Fruit fly (Drosophila melanogaster) whole organism, prepupa: ENCODE results near the gene CG14662.

Source experiments
- Blimp-1 ChIP-seq: fragments of 200-800 bp; sonication (Bioruptor generic); optimal IDR thresholded peaks from 3 replicates; lab custom pipeline; 2017; ENCODE audit warnings: missing biosample characterization, missing genetic modification characterization, mild to moderate bottlenecking, moderate library complexity, missing genetic modification reagents
- CG10669 ChIP-seq: fragments of 200-800 bp; sonication (Bioruptor generic); optimal IDR thresholded peaks from 3 replicates; lab custom pipeline; 2018; ENCODE audit warnings: missing biosample characterization, mild to moderate bottlenecking, missing genetic modification characterization, moderate library complexity
- CG11294 ChIP-seq: fragments of 200-800 bp; sonication (Bioruptor generic); IDR thresholded peaks from 2 replicates; pipeline ENCODE4 v1.3.6; 2022; ENCODE audit warnings: missing biosample characterization, missing genetic modification characterization
- CG11902 ChIP-seq: fragments of 200-800 bp; sonication (Bioruptor generic); optimal IDR thresholded peaks from 3 replicates; lab custom pipeline; 2016; ENCODE audit warnings: missing biosample characterization, missing genetic modification characterization
- CG15336 ChIP-seq: fragments of 200-800 bp; sonication (Bioruptor generic); IDR thresholded peaks from 2 replicates; pipeline ENCODE4 v1.3.6; 2022; ENCODE audit warnings: missing biosample characterization, missing genetic modification characterization
- CG1621 ChIP-seq: fragments of 200-800 bp; sonication (Bioruptor generic); optimal IDR thresholded peaks from 3 replicates; lab custom pipeline; 2018; ENCODE audit warnings: missing biosample characterization, mild to moderate bottlenecking, missing genetic modification characterization
- CG16779 ChIP-seq: fragments of 200-800 bp; sonication (Bioruptor generic); optimal IDR thresholded peaks from 3 replicates; lab custom pipeline; 2017; ENCODE audit warnings: missing biosample characterization, mild to moderate bottlenecking, missing genetic modification characterization
- CG31627 ChIP-seq: fragments of 200-800 bp; sonication (Bioruptor generic); optimal IDR thresholded peaks from 3 replicates; lab custom pipeline; 2016; ENCODE audit warnings: missing biosample characterization, missing genetic modification characterization
- CG34406 ChIP-seq: fragments of 200-800 bp; sonication (Bioruptor generic); optimal IDR thresholded peaks from 3 replicates; lab custom pipeline; 2016; ENCODE audit warnings: missing biosample characterization, missing genetic modification characterization
- CG3919 ChIP-seq: fragments of 200-800 bp; sonication (Bioruptor generic); optimal IDR thresholded peaks from 3 replicates; lab custom pipeline; 2016; ENCODE audit warnings: missing biosample characterization, missing genetic modification characterization
- CG6163 ChIP-seq: fragments of 200-800 bp; sonication (Bioruptor generic); IDR thresholded peaks from 3 replicates; pipeline ENCODE4 v1.3.6; 2022; ENCODE audit warnings: missing biosample characterization, missing genetic modification characterization
- CG6276 ChIP-seq: fragments of 200-800 bp; sonication (Bioruptor generic); optimal IDR thresholded peaks from 2 replicates; lab custom pipeline; 2017; ENCODE audit warnings: missing biosample characterization, mild to moderate bottlenecking, missing genetic modification characterization
- CG7368 ChIP-seq: fragments of 200-800 bp; sonication (Bioruptor generic); optimal IDR thresholded peaks from 3 replicates; lab custom pipeline; 2016; ENCODE audit warnings: missing biosample characterization, missing genetic modification characterization
- CG8119 ChIP-seq: fragments of 200-800 bp; sonication (Bioruptor generic); IDR thresholded peaks from 3 replicates; pipeline ENCODE4 v1.3.6; 2022; ENCODE audit warnings: missing biosample characterization, missing genetic modification characterization
- CG8319 ChIP-seq: fragments of 200-800 bp; sonication (Bioruptor generic); optimal IDR thresholded peaks from 3 replicates; lab custom pipeline; 2016; ENCODE audit warnings: missing biosample characterization, missing genetic modification characterization
- CG8632 ChIP-seq: fragments of 200-800 bp; sonication (Bioruptor generic); optimal IDR thresholded peaks from 3 replicates; lab custom pipeline; 2016; ENCODE audit warnings: missing biosample characterization, missing genetic modification characterization
- CG9139 ChIP-seq: fragments of 200-800 bp; sonication (Bioruptor generic); optimal IDR thresholded peaks from 3 replicates; lab custom pipeline; 2017; ENCODE audit warnings: missing biosample characterization, mild to moderate bottlenecking, missing genetic modification characterization
- Eip75B ChIP-seq: fragments of 200-800 bp; sonication (Bioruptor generic); optimal IDR thresholded peaks from 3 replicates; lab custom pipeline; 2016; ENCODE audit warnings: missing biosample characterization, missing genetic modification characterization
- Eip78C ChIP-seq: fragments of 200-800 bp; sonication (Bioruptor generic); peaks from one replicate; lab custom pipeline; 2016; ENCODE audit warnings: missing biosample characterization, missing genetic modification characterization
- Eip93F ChIP-seq: fragments of 200-800 bp; sonication (Bioruptor generic); optimal IDR thresholded peaks from 2 replicates; lab custom pipeline; 2016; ENCODE audit warnings: missing biosample characterization, mild to moderate bottlenecking, missing genetic modification characterization
- Gug ChIP-seq: fragments of 200-800 bp; sonication (Bioruptor generic); IDR thresholded peaks from 2 replicates; pipeline ENCODE4 v1.3.6; 2022; ENCODE audit warnings: missing biosample characterization, missing genetic modification characterization
- Hr39 ChIP-seq: fragments of 200-800 bp; sonication (Bioruptor generic); optimal IDR thresholded peaks from 2 replicates; lab custom pipeline; 2016; ENCODE audit warnings: missing biosample characterization, missing genetic modification characterization
- Hr4 ChIP-seq: fragments of 200-800 bp; sonication (Bioruptor generic); optimal IDR thresholded peaks from 3 replicates; lab custom pipeline; 2016; ENCODE audit warnings: missing biosample characterization, missing genetic modification characterization
- Lpt ChIP-seq: fragments of 200-800 bp; sonication (Bioruptor generic); optimal IDR thresholded peaks from 3 replicates; lab custom pipeline; 2016; ENCODE audit warnings: missing biosample characterization, missing genetic modification characterization
- Met ChIP-seq: fragments of 200-800 bp; sonication (Bioruptor generic); optimal IDR thresholded peaks from 3 replicates; lab custom pipeline; 2016; ENCODE audit warnings: missing biosample characterization, missing genetic modification characterization
- OdsH ChIP-seq: fragments of 200-800 bp; sonication (Bioruptor generic); optimal IDR thresholded peaks from 3 replicates; lab custom pipeline; 2016; ENCODE audit warnings: missing biosample characterization, missing genetic modification characterization
- Sox14 ChIP-seq: fragments of 200-800 bp; sonication (Bioruptor generic); optimal IDR thresholded peaks from 3 replicates; lab custom pipeline; 2016; ENCODE audit warnings: missing biosample characterization, missing genetic modification characterization
- cyc ChIP-seq: fragments of 200-800 bp; sonication (Bioruptor generic); optimal IDR thresholded peaks from 3 replicates; lab custom pipeline; 2016; ENCODE audit warnings: missing biosample characterization, missing genetic modification characterization
- dac ChIP-seq: fragments of 200-800 bp; sonication (Bioruptor generic); optimal IDR thresholded peaks from 2 replicates; lab custom pipeline; 2017; ENCODE audit warnings: missing biosample characterization, mild to moderate bottlenecking, missing genetic modification characterization
- dsx ChIP-seq: fragments of 200-800 bp; optimal IDR thresholded peaks from 3 replicates; lab custom pipeline; 2019; ENCODE audit warnings: missing biosample characterization, mild to moderate bottlenecking, missing genetic modification characterization, moderate library complexity; ENCODE audit not compliant: poor library complexity, severe bottlenecking
- eg ChIP-seq: fragments of 200-800 bp; sonication (Bioruptor generic); IDR thresholded peaks from 3 replicates; pipeline ENCODE4 v1.3.6; 2022; ENCODE audit warnings: missing biosample characterization, missing genetic modification characterization
- fd59A ChIP-seq: fragments of 200-800 bp; sonication (Bioruptor generic); optimal IDR thresholded peaks from 2 replicates; lab custom pipeline; 2017; ENCODE audit warnings: missing biosample characterization, mild to moderate bottlenecking, missing genetic modification characterization, missing genetic modification reagents
- fd85E ChIP-seq: fragments of 200-800 bp; sonication (Bioruptor generic); optimal IDR thresholded peaks from 3 replicates; lab custom pipeline; 2016; ENCODE audit warnings: missing biosample characterization, missing genetic modification characterization
- fkh ChIP-seq: fragments of 200-800 bp; sonication (Bioruptor generic); optimal IDR thresholded peaks from 3 replicates; lab custom pipeline; 2017; ENCODE audit warnings: missing biosample characterization, mild to moderate bottlenecking, missing genetic modification characterization, moderate library complexity
- lz ChIP-seq: fragments of 200-800 bp; sonication (Bioruptor generic); optimal IDR thresholded peaks from 3 replicates; lab custom pipeline; 2016; ENCODE audit warnings: missing biosample characterization, missing genetic modification characterization
- net ChIP-seq: fragments of 200-800 bp; sonication (Bioruptor generic); optimal IDR thresholded peaks from 3 replicates; lab custom pipeline; 2016; ENCODE audit warnings: missing biosample characterization, missing genetic modification characterization
- salr ChIP-seq, 2 experiments: fragments of 200-800 bp; sonication (Bioruptor generic); optimal IDR thresholded peaks; 3 replicates each; lab custom pipeline; 2016 to 2018; ENCODE audit warnings: missing biosample characterization in 2 of 2, missing genetic modification characterization in 2 of 2, mild to moderate bottlenecking in 1 of 2
- ss ChIP-seq, 2 experiments: fragments of 200-800 bp; sonication (Bioruptor generic); optimal IDR thresholded peaks; 2 replicates in 1 of 2; 3 replicates in 1 of 2; lab custom pipeline; 2017 to 2018; ENCODE audit warnings: mild to moderate bottlenecking in 2 of 2, missing biosample characterization in 2 of 2, missing genetic modification characterization in 2 of 2, moderate library complexity in 1 of 2
- svp ChIP-seq: fragments of 200-800 bp; sonication (Bioruptor generic); peaks from one replicate; lab custom pipeline; 2016; ENCODE audit warnings: missing biosample characterization, missing genetic modification characterization
- topi ChIP-seq: fragments of 200-800 bp; sonication (Bioruptor generic); optimal IDR thresholded peaks from 3 replicates; lab custom pipeline; 2016; ENCODE audit warnings: missing biosample characterization, missing genetic modification characterization

Gene CG14662

DNA sequence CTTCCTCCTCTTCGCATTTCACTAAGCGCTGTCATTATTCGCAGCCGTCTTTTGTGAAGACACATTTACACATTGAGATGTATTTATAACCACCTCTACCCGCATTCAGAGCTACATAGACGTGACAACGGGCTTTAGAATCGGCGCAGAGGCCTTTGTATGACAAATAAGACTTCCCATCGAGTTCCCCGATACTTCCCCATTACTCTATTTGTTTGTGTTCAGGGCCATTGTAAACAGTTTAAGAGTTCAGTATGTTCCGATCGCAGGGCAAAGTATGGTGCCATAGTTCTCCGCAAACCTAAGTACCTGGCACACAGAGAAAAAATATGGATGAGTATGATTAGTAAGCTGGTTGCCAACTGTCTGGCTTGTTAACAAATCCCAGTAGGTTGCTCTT is 20.1 kb downstream of the CG14662 start:
- TF ChIP-seq fkh (GFP tag; lab: Kevin White, UChicago), result peak; percentile 60
- no peak for TF ChIP-seq lz (GFP tag; lab: Kevin White, UChicago)
- no peak for TF ChIP-seq OdsH (GFP tag; lab: Kevin White, UChicago)
- TF ChIP-seq CG11294, result no peak
- no peak for TF ChIP-seq CG8319
- no peak for TF ChIP-seq CG10669

DNA sequence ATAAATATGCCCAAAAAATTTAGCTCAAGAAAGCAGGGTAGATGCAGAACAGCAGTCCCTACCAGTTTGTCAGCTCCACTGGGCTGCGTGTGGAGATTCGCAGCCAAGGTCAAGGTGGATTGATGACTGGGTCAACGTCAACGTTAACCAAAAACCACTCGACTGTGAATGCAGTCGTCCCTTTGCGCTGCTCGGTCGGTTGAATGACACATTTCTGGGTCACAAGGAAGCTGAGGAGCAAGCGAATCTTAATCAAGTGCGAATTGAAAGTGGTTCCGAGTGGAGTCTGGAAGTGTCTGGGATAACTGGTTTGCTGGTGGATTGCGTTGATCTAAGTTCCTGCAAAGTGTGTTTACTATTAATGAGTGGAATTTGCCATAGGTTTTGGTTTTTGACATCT is 20.7 kb downstream of the CG14662 start:
- TF ChIP-seq Eip75B (GFP tag; lab: Kevin White, UChicago) (peak; percentile 73), Eip78C (GFP tag; lab: Kevin White, UChicago) (peak; percentile 14), CG10669 (no peak), svp (GFP tag; lab: Kevin White, UChicago) (peak; percentile 21), Blimp-1 (GFP tag; lab: Kevin White, UChicago) (peak; percentile 67)

DNA sequence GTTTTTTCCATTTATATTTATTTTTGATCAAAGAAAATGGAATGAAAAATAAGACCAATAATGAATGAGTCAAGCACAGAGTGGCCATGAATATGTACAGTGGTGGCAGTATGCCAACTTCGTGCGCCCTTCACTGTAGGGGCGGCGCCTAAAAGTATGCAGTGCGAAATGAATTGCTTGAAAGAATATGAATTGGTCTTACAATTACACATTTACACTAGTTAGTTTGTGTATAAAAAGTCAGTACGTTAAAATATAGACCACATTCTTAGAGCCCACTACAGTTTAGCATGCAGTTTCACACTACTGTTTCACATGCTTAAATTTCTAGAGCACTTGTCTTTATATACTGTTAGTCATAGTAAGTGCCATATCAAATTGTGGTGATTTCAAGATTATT is 21.3 kb downstream of the CG14662 start:
- TF ChIP-seq Hr4 (GFP tag; lab: Kevin White, UChicago), result no peak
- TF ChIP-seq Hr39 (GFP tag; lab: Kevin White, UChicago), result peak; percentile 50
- TF ChIP-seq dsx (GFP tag; lab: Kevin White, UChicago), result peak; percentile 37
- TF ChIP-seq OdsH (GFP tag; lab: Kevin White, UChicago), result peak; percentile 10
- TF ChIP-seq CG11902 (GFP tag; lab: Kevin White, UChicago), result peak; percentile 6
- TF ChIP-seq eg, result no peak
- no peak for TF ChIP-seq net (GFP tag; lab: Kevin White, UChicago)
- no peak for TF ChIP-seq CG1621 (tag; lab: Kevin White, UChicago)
- TF ChIP-seq Sox14, result peak; percentile 4
- TF ChIP-seq svp (GFP tag; lab: Kevin White, UChicago), result no peak
- TF ChIP-seq CG31627, result peak; percentile 23
- no peak for TF ChIP-seq fkh (GFP tag; lab: Kevin White, UChicago)
- no peak for TF ChIP-seq CG8119
- TF ChIP-seq cyc (GFP tag; lab: Kevin White, UChicago), result peak; percentile 39
- peak; percentile 1 for TF ChIP-seq CG3919 (GFP tag; lab: Kevin White, UChicago)
- no peak for TF ChIP-seq dac (GFP tag; lab: Kevin White, UChicago)

DNA sequence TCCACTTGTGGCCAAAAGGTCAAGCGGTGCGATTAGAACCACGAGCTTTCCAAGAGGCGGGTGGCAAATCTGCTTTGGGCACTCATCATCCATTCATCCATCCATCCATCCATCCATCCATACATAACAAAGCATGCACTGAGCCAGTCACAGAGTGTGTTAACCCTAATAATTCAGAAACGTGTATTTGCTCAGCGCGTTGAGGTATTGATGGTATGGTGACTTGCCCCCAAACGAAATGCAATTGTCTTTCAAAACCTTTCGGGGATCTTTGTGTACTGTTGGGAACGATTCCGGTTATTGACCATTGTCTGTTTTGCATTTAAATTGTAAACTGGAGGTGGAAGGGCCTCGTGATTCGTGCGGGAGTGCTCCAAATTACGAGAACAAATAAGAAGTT is 22.1 kb downstream of the CG14662 start:
- TF ChIP-seq Eip93F (GFP tag; lab: Kevin White, UChicago) (no peak), Eip78C (GFP tag; lab: Kevin White, UChicago) (peak; percentile 21)

DNA sequence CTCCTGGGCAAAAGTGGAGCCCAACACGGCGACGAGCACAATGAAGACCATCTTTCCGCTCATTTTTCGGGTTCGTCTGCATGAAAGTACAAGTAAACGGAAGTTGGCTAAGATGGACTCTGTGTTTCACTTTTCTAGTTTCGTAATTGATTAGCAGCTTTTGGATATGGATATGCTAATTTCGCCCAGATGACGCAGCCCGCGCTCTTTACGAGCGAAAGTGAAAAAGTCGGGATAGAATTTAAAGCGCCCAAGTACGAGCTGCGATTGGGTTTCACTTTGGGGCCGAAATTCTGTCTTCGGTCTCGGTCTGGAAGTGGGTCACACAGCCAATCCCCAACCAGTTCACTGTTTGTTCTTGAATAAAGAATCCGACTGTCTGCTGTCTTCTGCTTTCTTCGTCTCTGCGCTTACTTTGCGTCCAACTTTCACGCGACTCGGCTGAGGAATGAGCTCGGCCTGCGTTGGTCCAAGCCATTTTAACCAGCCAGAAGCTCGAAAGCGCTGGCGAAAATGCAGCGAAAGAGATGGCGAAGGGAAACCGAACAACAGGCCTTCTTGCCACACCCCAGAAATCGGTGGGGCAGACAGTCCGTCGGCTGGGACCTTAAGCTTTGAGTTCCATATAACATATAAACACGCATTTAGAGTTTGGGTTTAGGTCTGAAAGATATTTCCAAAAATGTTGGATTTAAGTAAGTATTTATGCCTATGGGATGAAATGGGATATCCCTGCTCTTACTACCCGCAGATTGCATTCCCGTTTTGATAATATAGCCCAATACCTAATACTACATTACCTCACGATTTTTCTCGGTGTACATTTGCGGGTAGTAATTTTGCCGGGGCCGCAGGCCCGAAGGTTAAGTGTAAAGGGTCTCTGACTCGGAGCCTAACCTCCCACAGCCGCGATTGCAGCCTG is 22.9 kb downstream of the CG14662 start, which contains the start of gene Jhbp2:
Gene Jhbp2, minus strand, starts transcription at position 454 of the 922 bp plus-strand sequence.
- 0 out of 3 replicates have a peak, but pooled peaks have one; percentile 29 for TF ChIP-seq CG8119
- TF ChIP-seq dac (GFP tag; lab: Kevin White, UChicago), result no peak
- TF ChIP-seq CG8632 (GFP tag; lab: Kevin White, UChicago), result peak; percentile 51
- no peak for TF ChIP-seq Lpt (GFP tag; lab: Kevin White, UChicago)
- TF ChIP-seq Eip93F (GFP tag; lab: Kevin White, UChicago), result no peak
- peak; percentile 57 for TF ChIP-seq Hr39 (GFP tag; lab: Kevin White, UChicago)
- no peak for TF ChIP-seq CG6276 (GFP tag; lab: Kevin White, UChicago)
- peak; percentile 91 for TF ChIP-seq svp (GFP tag; lab: Kevin White, UChicago)
- TF ChIP-seq salr (GFP tag; optimal IDR thresholded peaks at IDR 0.05; lab: Kevin White, UChicago), result no peak
- no peak for TF ChIP-seq CG16779 (tag; lab: Kevin White, UChicago)
- peak; percentile 44 for TF ChIP-seq CG7368
- TF ChIP-seq CG34406, result peak; percentile 55
- TF ChIP-seq Eip78C (GFP tag; lab: Kevin White, UChicago), result peak; percentile 83
- TF ChIP-seq CG11294, result no peak
- TF ChIP-seq topi (GFP tag; lab: Kevin White, UChicago), result peak; percentile 78
- 0 out of 2 replicates have a peak, but pooled peaks have one; percentile 18 for TF ChIP-seq CG15336
- TF ChIP-seq Gug, result no peak
- peak; percentile 90 for TF ChIP-seq Blimp-1 (GFP tag; lab: Kevin White, UChicago)
- peak; percentile 11 for TF ChIP-seq fd59A (GFP tag; lab: Kevin White, UChicago)
- TF ChIP-seq CG1621 (tag; lab: Kevin White, UChicago), result peak; percentile 8
- peak; percentile 79 for TF ChIP-seq Met (GFP tag; lab: Kevin White, UChicago)
- peak; percentile 24 to 36 for TF ChIP-seq ss (GFP tag; optimal IDR thresholded peaks at IDR 0.05; lab: Kevin White, UChicago)
- 0 out of 3 replicates have a peak, but pooled peaks have one; percentile 27 for TF ChIP-seq eg
- peak; percentile 41 for TF ChIP-seq net (GFP tag; lab: Kevin White, UChicago)
- no peak for TF ChIP-seq CG9139 (GFP tag; lab: Kevin White, UChicago)
- peak; percentile 46 for TF ChIP-seq OdsH (GFP tag; lab: Kevin White, UChicago)
- TF ChIP-seq fd85E (GFP tag; lab: Kevin White, UChicago), result no peak
- peak; percentile 55 for TF ChIP-seq Sox14
- TF ChIP-seq CG6163, result peak; percentile 58; the same call in 2 of the 3 replicates
